Worm (Caenorhabditis elegans): ENCODE data around the gene nep-20.

Gene nep-20

DNA sequence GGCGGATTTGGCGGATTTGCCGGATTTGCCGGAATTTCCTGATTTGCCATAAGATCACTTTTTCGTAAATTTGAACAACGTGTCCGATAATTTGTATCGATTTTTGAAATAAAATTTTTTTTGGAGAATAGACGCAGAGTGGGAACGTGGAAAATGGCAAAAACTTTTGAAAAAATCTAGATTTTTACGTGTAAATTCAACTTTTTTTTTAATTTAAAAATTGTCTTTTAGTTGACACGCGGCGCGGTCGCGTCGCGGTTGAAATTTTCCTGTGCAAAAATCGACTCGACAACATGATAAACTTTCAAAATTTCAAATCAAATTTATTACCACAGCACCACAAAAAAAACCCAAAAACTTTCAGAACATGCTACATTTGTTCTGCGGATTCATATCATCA is at the start of gene nep-20:
nep-20 (minus strand) TSS at position 101 of the 400 bp plus-strand sequence.
- no peak for TF ChIP-seq him-1 (tag; optimal IDR thresholded peaks at IDR 0.05)
- no peak for TF ChIP-seq dao-5 (tag; optimal IDR thresholded peaks at IDR 0.05)
- no peak for TF ChIP-seq W03F9.2 (tag; optimal IDR thresholded peaks at IDR 0.05)

DNA sequence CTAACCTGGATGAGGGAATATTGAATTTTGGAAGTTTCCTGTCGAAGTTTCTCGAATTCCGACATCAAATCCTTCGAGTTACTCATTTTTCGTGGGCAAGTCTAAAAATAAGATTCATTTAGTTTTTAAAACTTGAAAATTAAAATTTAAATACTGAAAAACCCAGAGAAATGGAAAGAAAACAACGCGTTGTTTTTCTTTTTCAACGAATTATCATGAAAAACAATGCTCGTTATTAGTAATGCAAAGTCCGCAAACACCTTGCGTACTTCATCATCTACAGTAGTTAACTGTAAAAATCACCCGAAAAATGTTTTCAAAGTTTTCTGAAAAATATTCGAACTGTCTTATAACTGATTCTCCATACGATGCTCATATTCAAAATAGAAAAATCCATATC is 48.9 kb upstream of the nep-20 start, which contains the start of gene C16C8.4:
C16C8.4 (minus strand) TSS at position 101 of the 400 bp plus-strand sequence.
- TF ChIP-seq dao-5 (tag; optimal IDR thresholded peaks at IDR 0.05) (no peak), him-1 (tag; optimal IDR thresholded peaks at IDR 0.05) (no peak), W03F9.2 (tag; optimal IDR thresholded peaks at IDR 0.05) (no peak)

DNA sequence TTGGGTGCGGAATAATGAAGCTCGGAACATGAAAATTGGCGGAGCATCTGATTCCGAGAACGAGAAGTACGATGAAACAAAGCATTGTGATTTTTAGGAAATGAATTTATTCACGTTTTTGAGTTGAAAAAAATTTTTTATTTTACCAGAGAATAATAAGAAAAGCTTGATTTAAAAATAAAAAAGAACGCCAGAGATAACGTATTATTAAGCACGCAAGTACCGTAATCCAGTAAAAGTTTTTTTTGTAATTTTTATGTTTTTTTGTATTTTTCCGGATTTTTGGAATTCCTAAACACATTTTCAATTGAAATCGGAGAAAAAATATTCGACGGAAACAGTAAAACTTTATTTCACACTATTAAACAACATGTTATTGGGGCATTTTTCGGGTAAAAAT is 47.8 kb upstream of the nep-20 start, which contains the start of gene C16C8.22:
C16C8.22 (minus strand) TSS at position 101 of the 400 bp plus-strand sequence.
- no peak for TF ChIP-seq him-1 (tag; optimal IDR thresholded peaks at IDR 0.05)
- TF ChIP-seq W03F9.2 (tag; optimal IDR thresholded peaks at IDR 0.05): no peak
- no peak for TF ChIP-seq dao-5 (tag; optimal IDR thresholded peaks at IDR 0.05)

DNA sequence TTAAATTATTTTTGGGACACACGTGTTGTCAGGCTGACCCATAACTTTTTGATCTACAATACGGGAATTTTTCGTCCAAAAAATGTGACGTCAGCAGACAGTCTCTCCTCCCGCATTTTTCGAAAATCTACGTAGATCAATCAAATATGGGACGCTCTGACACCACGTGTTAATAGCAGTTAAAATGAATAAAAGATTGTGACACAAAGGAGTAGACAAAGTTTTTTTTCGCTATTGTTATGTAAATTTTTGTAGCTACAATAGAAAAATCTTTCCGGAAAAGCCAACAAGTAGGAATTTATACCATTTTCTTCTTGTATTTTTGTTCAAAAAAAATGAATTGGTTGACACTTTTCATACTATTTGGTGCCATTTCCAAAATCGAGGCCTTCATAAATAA is 46.0 kb upstream of the nep-20 start, which contains the start of gene C16C8.27:
C16C8.27 (plus strand) TSS at position 301 of the 400 bp plus-strand sequence.
- TF ChIP-seq dao-5 (tag; optimal IDR thresholded peaks at IDR 0.05) (no peak), W03F9.2 (tag; optimal IDR thresholded peaks at IDR 0.05) (no peak), him-1 (tag; optimal IDR thresholded peaks at IDR 0.05) (no peak)

DNA sequence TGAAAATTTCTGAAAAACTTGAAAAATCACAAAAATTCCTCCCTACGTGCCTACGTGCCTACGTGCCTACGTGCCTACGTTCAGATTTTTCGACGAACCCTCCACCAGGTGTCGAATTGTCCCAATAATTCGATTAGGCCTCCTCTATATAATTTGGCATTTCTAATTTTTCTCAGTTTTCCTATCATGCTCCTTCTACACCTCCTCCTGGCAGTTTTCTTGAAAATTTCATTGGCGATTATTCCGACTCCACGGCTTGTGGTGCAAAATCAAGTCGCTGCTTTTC is 45.2 kb upstream of the nep-20 start, which contains the start of gene C16C8.17:
C16C8.17 (plus strand) TSS at position 187 of the 286 bp plus-strand sequence.
- no peak for TF ChIP-seq dao-5 (tag; optimal IDR thresholded peaks at IDR 0.05)
- no peak for TF ChIP-seq W03F9.2 (tag; optimal IDR thresholded peaks at IDR 0.05)
- no peak for TF ChIP-seq him-1 (tag; optimal IDR thresholded peaks at IDR 0.05)

DNA sequence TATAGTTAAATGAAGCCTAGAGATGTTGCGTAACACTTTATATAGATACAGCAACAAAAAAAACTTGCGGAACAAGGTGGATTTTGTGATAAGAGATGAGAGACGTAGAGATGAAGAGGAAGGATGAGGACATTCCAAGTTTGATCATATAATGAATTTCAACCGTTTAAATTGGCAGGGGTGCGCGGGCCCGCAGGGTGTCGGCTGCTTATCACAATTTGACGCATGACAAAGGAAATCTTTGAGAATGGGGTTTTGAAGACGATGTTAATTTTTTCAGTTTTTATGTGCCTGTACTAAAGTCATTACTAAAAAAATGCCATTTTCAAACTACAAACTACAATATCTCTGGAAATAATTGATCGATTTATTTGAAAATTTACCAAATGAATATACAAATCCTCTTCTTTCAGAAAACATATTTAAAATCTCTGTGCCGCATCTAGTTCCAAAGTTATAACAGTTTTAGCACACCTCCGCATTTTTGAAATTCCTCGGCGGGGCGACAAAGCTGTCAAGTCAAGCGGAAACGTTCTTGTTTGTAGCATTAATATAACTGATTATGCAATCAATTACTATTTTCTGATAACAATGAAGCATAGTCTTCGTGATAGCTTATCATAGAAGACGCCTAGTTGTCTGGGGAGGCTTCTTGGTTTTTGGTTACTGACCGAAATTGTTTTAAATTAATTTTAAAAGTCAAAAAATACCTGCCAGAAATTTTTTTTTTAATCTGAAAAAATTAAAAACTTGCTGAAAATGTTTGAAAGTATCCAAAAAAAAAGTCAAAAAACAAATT is 44.7 kb upstream of the nep-20 start:
- TF ChIP-seq dao-5 (tag; optimal IDR thresholded peaks at IDR 0.05) (no peak), him-1 (tag; optimal IDR thresholded peaks at IDR 0.05) (no peak), W03F9.2 (tag; optimal IDR thresholded peaks at IDR 0.05) (no peak)

DNA sequence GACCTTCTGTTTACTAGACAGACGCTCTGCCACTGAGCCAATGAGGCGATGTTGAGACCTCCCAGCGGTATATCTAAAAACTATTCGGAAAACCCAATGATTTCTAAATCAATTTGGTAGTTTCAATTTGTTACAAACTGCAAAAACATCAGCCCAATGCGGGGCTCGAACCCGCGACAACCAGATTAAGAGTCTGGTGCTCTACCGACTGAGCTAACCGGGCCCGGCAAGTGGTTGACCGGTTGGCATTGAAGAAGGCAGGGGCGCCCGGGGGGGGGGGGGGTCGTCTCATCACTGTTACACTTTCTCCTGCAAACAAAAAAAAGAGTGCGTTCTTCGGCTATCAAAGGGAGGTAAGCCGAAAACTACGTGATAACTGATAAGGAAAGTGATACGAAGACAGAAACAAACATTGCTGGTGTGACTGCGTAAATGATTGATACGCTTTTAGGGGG is 43.9 kb upstream of the nep-20 start:
- TF ChIP-seq dao-5 (tag; optimal IDR thresholded peaks at IDR 0.05) (peak; percentile 73), him-1 (tag; optimal IDR thresholded peaks at IDR 0.05) (no peak)

DNA sequence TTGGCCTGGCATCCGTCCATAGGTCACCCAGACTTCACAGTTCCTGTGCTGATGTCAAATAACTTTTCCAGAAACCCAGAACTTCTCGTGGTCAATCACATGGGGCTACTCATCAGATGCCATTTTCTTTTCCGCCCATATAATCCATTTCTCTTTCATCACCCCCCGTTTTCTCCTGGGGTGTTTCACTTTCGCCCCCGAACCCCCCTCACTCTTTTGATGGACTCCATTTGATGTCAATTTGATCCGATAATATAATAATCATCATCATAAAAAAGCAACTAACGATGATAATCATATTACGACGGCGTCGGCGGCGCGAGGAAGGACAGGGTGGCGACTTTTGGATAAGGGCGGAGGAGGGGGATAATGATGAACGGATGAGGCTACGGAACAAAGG is 42.9 kb upstream of the nep-20 start:
- no peak for TF ChIP-seq dao-5 (tag; optimal IDR thresholded peaks at IDR 0.05)
- no peak for TF ChIP-seq W03F9.2 (tag; optimal IDR thresholded peaks at IDR 0.05)
- no peak for TF ChIP-seq him-1 (tag; optimal IDR thresholded peaks at IDR 0.05)

DNA sequence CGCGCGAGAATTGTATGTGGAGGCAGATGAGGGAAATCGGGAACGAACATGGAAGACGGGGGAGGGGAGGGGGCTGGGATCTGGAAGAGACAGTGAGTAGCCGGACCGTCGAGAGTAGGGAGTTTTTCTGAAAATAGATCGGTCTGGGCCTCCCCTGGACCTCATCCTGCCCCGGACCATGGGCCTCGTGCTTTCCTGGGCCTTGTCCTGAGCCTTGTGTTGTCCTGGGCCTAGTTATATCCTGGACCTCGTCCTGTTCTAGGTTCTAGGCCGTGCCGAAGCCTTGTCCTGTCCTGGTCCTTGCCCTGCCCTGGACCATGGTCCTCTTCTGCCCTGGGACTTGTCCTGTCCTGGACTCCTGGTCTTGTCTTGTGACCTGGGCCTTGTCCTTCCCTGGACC is 42.0 kb upstream of the nep-20 start:
- TF ChIP-seq W03F9.2 (tag; optimal IDR thresholded peaks at IDR 0.05) (no peak), dao-5 (tag; optimal IDR thresholded peaks at IDR 0.05) (no peak), him-1 (tag; optimal IDR thresholded peaks at IDR 0.05) (no peak)

DNA sequence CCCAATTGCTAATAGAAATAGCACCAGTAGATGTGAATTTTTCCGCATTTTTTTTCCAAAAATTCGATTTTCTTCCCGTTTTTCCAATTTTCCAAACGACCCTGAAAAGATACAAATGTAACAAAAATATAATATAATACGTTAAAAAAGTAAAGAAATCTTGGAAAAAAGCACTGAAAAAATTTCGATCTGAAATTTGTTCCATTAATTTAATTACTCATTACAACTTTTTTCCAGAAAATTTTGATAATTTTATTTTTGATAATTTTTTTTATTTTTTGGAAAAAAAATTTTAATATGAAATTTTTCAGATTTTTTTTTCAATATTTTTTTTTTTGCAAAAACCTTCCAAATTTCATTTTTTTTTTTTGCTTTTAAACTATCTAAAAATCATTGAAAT is 41.0 kb upstream of the nep-20 start, which contains the start of gene skpo-2:
skpo-2 (minus strand) TSS at position 101 of the 400 bp plus-strand sequence.
- TF ChIP-seq dao-5 (tag; optimal IDR thresholded peaks at IDR 0.05) (no peak), him-1 (tag; optimal IDR thresholded peaks at IDR 0.05) (no peak), W03F9.2 (tag; optimal IDR thresholded peaks at IDR 0.05) (no peak)

DNA sequence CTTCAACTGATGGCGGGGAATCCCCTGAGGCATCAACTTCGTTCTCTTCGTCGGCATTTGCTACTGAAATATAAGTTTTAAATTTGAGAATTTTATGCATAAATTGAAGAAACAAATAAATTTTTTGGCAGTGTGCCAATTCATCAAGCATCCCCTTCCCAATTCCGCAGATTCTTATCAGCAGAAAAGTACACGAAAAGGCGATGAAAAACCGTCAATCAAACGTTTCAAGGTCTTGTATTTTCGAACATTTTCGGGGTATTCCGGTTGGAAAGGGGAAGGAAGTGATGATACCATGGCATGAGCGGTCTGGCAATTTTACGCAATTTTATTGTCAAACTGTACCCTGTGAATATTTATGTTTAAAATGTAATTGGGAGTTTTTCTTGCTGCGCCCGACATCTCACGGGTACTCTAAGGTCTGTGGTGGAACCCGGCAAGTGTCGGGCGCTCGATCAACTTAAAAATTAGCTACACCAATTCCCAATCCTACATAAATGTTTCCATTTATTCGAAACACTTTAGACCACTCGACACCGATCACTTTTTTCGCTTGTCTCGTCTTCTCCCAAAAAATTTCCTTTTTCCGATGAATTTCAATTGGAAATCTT is 39.6 kb upstream of the nep-20 start:
- TF ChIP-seq dao-5 (tag; optimal IDR thresholded peaks at IDR 0.05) (no peak), him-1 (tag; optimal IDR thresholded peaks at IDR 0.05) (no peak), W03F9.2 (tag; optimal IDR thresholded peaks at IDR 0.05) (no peak)

DNA sequence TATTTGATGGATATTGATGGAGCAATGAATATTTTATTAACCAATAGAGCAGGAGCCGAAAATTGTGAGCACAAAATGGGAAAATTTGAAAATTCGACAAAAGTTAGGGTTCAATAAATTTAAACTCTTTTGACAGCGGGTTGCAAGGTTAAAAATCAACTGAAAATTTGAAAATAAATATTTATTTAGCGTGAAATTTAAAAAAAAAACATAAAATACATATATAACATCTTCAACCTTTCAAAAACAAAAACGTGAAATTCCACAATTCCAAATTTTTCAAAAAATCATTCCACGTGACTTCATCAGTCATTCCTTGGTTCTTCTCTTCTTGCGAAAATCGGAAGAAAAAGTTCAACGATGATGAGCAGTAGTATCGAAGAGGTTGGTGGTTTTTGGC is 34.0 kb upstream of the nep-20 start, which contains the start of gene C16C8.18:
C16C8.18 (plus strand) TSS at position 301 of the 400 bp plus-strand sequence.
- TF ChIP-seq W03F9.2 (tag; optimal IDR thresholded peaks at IDR 0.05): no peak
- TF ChIP-seq dao-5 (tag; optimal IDR thresholded peaks at IDR 0.05): no peak
- no peak for TF ChIP-seq him-1 (tag; optimal IDR thresholded peaks at IDR 0.05)

DNA sequence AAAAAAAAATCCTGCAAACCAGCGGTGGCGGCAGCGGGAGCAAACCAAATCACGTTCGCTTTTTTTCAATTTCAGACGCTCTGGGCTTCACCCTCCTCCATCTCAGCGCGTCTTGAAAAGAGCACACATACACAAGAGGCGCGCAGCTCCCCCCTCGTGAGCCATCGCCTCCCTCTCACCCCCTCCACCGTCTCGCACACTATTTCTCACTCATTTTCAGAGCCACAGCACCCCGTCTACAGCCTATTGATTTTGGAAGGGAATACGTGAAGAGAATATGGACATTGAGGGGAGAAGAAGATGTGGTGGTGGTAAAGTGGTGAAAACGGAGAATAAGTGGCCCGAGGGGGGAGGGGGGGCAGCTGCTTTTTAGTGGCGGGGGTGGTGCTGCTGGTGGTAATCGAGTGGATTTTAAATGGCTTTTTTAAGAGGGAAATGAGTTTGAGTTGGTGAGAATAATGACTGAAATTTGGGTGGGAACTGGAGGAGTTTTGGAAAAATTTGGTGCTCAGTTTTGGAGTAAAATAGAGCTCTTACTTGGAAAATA is 32.8 kb upstream of the nep-20 start:
- TF ChIP-seq dao-5 (tag; optimal IDR thresholded peaks at IDR 0.05): no peak
- TF ChIP-seq W03F9.2 (tag; optimal IDR thresholded peaks at IDR 0.05): no peak
- peak; percentile 84 for TF ChIP-seq him-1 (tag; optimal IDR thresholded peaks at IDR 0.05)

DNA sequence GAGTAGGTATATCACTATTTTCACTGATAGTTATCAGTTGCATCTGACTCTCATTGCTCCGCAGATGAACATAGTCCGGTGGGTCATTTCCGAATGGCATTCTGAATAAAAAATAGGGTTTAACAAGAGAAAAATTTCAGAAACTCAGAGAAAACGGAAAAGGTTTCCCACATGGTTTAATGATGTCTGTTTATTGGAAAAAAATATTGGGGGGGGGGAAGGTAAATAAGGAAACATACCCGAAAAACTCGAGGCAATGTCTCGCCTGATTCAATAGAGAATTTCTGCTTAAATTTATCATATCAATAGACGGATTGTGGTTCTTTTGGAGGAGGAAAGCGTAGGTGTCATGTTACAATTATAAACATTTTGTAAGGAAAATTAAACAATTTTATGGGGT is 30.0 kb upstream of the nep-20 start, which contains the start of gene nep-11:
nep-11 (minus strand) TSS at position 101 of the 400 bp plus-strand sequence.
- TF ChIP-seq dao-5 (tag; optimal IDR thresholded peaks at IDR 0.05) (no peak), W03F9.2 (tag; optimal IDR thresholded peaks at IDR 0.05) (no peak), him-1 (tag; optimal IDR thresholded peaks at IDR 0.05) (no peak)
